Worm (Caenorhabditis elegans) whole organism, L3 larva: ENCODE data around the gene icln-1.

ENCODE experiments used
- R02D3.7 ChIP-seq: fragments of 150-350 bp; optimal IDR thresholded peaks from 2 replicates; lab custom pipeline; 2014; ENCODE audit warnings: missing biosample characterization, missing genetic modification characterization
- aly-2 ChIP-seq: fragments of 150-350 bp; optimal IDR thresholded peaks from 2 replicates; lab custom pipeline; 2014; ENCODE audit warnings: missing biosample characterization, missing genetic modification characterization
- ama-1 ChIP-seq: fragments of 150-350 bp; optimal IDR thresholded peaks from 2 replicates; lab custom pipeline; 2018
- ceh-16 ChIP-seq: sonication (generic microtip); optimal IDR thresholded peaks from 2 replicates; lab custom pipeline; 2017; ENCODE audit warnings: missing biosample characterization, missing genetic modification characterization
- ceh-28 ChIP-seq: fragments of 150-350 bp; optimal IDR thresholded peaks from 2 replicates; lab custom pipeline; 2014; ENCODE audit warnings: missing biosample characterization, missing genetic modification reagents, missing genetic modification characterization
- ceh-82 ChIP-seq: fragments of 150-350 bp; optimal IDR thresholded peaks from 2 replicates; lab custom pipeline; 2014; ENCODE audit warnings: missing biosample characterization, missing genetic modification characterization
- daf-12 ChIP-seq: fragments of 150-350 bp; optimal IDR thresholded peaks from 2 replicates; lab custom pipeline; 2014; ENCODE audit warnings: missing biosample characterization, missing genetic modification reagents, missing genetic modification characterization
- egl-27 ChIP-seq: sonication (generic microtip); optimal IDR thresholded peaks from 4 replicates; lab custom pipeline; 2017; ENCODE audit warnings: missing biosample characterization, missing genetic modification reagents, missing genetic modification characterization
- egl-5 ChIP-seq: fragments of 150-350 bp; optimal IDR thresholded peaks from 2 replicates; lab custom pipeline; 2017; ENCODE audit warnings: missing biosample characterization, missing genetic modification reagents, missing genetic modification characterization, inconsistent platforms
- elt-2 ChIP-seq: sonication (generic microtip); optimal IDR thresholded peaks from 2 replicates; lab custom pipeline; 2016; ENCODE audit warnings: missing genetic modification reagents, mild to moderate bottlenecking, missing genetic modification characterization, missing compliant biosample characterization
- elt-3 ChIP-seq, 3 experiments: fragments of 150-350 bp in 1 of 3; sonication (generic microtip) in 2 of 3; optimal IDR thresholded peaks; 2 replicates in 2 of 3; 4 replicates in 1 of 3; lab custom pipeline; 2014 to 2017; ENCODE audit warnings: missing biosample characterization in 3 of 3, missing genetic modification characterization in 3 of 3
- eor-1 ChIP-seq, 2 experiments: fragments of 150-350 bp; optimal IDR thresholded peaks; 2 replicates each; lab custom pipeline; 2014 to 2018; ENCODE audit warnings: missing biosample characterization in 2 of 2, missing genetic modification characterization in 2 of 2
- fkh-10 ChIP-seq: sonication (generic microtip); optimal IDR thresholded peaks from 2 replicates; lab custom pipeline; 2017; ENCODE audit warnings: missing biosample characterization, missing genetic modification reagents, missing genetic modification characterization
- fkh-2 ChIP-seq: fragments of 150-350 bp; optimal IDR thresholded peaks from 2 replicates; lab custom pipeline; 2014; ENCODE audit warnings: missing biosample characterization, missing genetic modification reagents, missing genetic modification characterization
- hmg-11 ChIP-seq: sonication (generic microtip); optimal IDR thresholded peaks from 2 replicates; lab custom pipeline; 2016; ENCODE audit warnings: missing genetic modification characterization, missing compliant biosample characterization
- jun-1 ChIP-seq: fragments of 150-350 bp; optimal IDR thresholded peaks from 2 replicates; lab custom pipeline; 2014; ENCODE audit warnings: missing biosample characterization, missing genetic modification reagents, missing genetic modification characterization
- lin-15B ChIP-seq: fragments of 150-350 bp; optimal IDR thresholded peaks from 2 replicates; lab custom pipeline; 2014; ENCODE audit warnings: missing biosample characterization, missing genetic modification characterization
- lin-39 ChIP-seq: fragments of 150-350 bp; optimal IDR thresholded peaks from 2 replicates; lab custom pipeline; 2018; ENCODE audit warnings: missing biosample characterization, missing genetic modification reagents, missing genetic modification characterization
- mdl-1 ChIP-seq: fragments of 150-350 bp; optimal IDR thresholded peaks from 2 replicates; lab custom pipeline; 2014; ENCODE audit warnings: missing biosample characterization, missing genetic modification characterization
- mml-1 ChIP-seq: fragments of 150-350 bp; sonication (generic microtip); optimal IDR thresholded peaks from 3 replicates; lab custom pipeline; 2014; ENCODE audit warnings: missing biosample characterization, missing genetic modification characterization
- nfya-1 ChIP-seq: sonication (generic microtip); optimal IDR thresholded peaks from 2 replicates; lab custom pipeline; 2017; ENCODE audit warnings: missing genetic modification characterization, mild to moderate bottlenecking, missing compliant biosample characterization, antibody characterized with exemption, moderate library complexity; ENCODE audit not compliant: insufficient read depth
- nhr-11 ChIP-seq: fragments of 150-350 bp; optimal IDR thresholded peaks from 2 replicates; lab custom pipeline; 2014; ENCODE audit warnings: missing biosample characterization, missing genetic modification characterization
- nhr-12 ChIP-seq: fragments of 150-350 bp; optimal IDR thresholded peaks from 2 replicates; lab custom pipeline; 2014; ENCODE audit warnings: missing biosample characterization, missing genetic modification characterization
- nhr-23 ChIP-seq: fragments of 150-350 bp; optimal IDR thresholded peaks from 2 replicates; lab custom pipeline; 2014; ENCODE audit warnings: missing biosample characterization, missing genetic modification reagents, missing genetic modification characterization
- nhr-237 ChIP-seq: fragments of 150-350 bp; optimal IDR thresholded peaks from 2 replicates; lab custom pipeline; 2014; ENCODE audit warnings: missing biosample characterization, missing genetic modification characterization
- nhr-25 ChIP-seq: sonication (generic microtip); optimal IDR thresholded peaks from 2 replicates; lab custom pipeline; 2017; ENCODE audit warnings: missing biosample characterization, missing genetic modification characterization
- nhr-28 ChIP-seq: fragments of 150-350 bp; optimal IDR thresholded peaks from 2 replicates; lab custom pipeline; 2014; ENCODE audit warnings: missing biosample characterization, missing genetic modification characterization
- nhr-43 ChIP-seq: sonication (generic microtip); optimal IDR thresholded peaks from 2 replicates; lab custom pipeline; 2016; ENCODE audit warnings: mild to moderate bottlenecking, missing genetic modification characterization, missing compliant biosample characterization; ENCODE audit not compliant: poor library complexity, severe bottlenecking
- nhr-67 ChIP-seq: fragments of 150-350 bp; optimal IDR thresholded peaks from 2 replicates; lab custom pipeline; 2014; ENCODE audit warnings: missing biosample characterization, missing genetic modification characterization
- nhr-76 ChIP-seq: fragments of 150-350 bp; sonication (generic microtip); optimal IDR thresholded peaks from 5 replicates; lab custom pipeline; 2014; ENCODE audit warnings: missing biosample characterization, missing genetic modification characterization
- nhr-77 ChIP-seq: fragments of 150-350 bp; optimal IDR thresholded peaks from 2 replicates; lab custom pipeline; 2014; ENCODE audit warnings: missing biosample characterization, missing genetic modification characterization
- pha-4 ChIP-seq: fragments of 150-350 bp; optimal IDR thresholded peaks from 2 replicates; lab custom pipeline; 2014; ENCODE audit warnings: missing biosample characterization, missing genetic modification reagents, missing genetic modification characterization
- pqm-1 ChIP-seq: fragments of 150-350 bp; optimal IDR thresholded peaks from 2 replicates; lab custom pipeline; 2017; ENCODE audit warnings: missing biosample characterization, missing genetic modification characterization, inconsistent platforms
- skn-1 ChIP-seq: fragments of 150-350 bp; optimal IDR thresholded peaks from 2 replicates; lab custom pipeline; 2014; ENCODE audit warnings: missing biosample characterization, missing genetic modification characterization
- tbx-2 ChIP-seq: sonication (generic microtip); optimal IDR thresholded peaks from 2 replicates; lab custom pipeline; 2016; ENCODE audit warnings: mild to moderate bottlenecking, missing genetic modification characterization, missing compliant biosample characterization
- unc-62 ChIP-seq: fragments of 150-350 bp; sonication (generic microtip); optimal IDR thresholded peaks from 4 replicates; lab custom pipeline; 2014; ENCODE audit warnings: missing biosample characterization, missing genetic modification reagents, missing genetic modification characterization
- zag-1 ChIP-seq: fragments of 150-350 bp; optimal IDR thresholded peaks from 2 replicates; lab custom pipeline; 2014; ENCODE audit warnings: missing biosample characterization, missing genetic modification characterization
- ztf-11 ChIP-seq: fragments of 150-350 bp; optimal IDR thresholded peaks from 2 replicates; lab custom pipeline; 2014; ENCODE audit warnings: missing biosample characterization, missing genetic modification characterization
- ztf-4 ChIP-seq: fragments of 150-350 bp; optimal IDR thresholded peaks from 2 replicates; lab custom pipeline; 2014; ENCODE audit warnings: missing biosample characterization, missing genetic modification characterization

icln-1 gene

ce11 chrIV:9121545-9121944, 26.1 kb upstream of the icln-1 start:
- TF ChIP-seq fkh-2 (tag; lab: Kevin White, UChicago) (no peak), nhr-43 (tag; lab: Kevin White, UChicago) (peak; percentile 81), zag-1 (tag; lab: Kevin White, UChicago) (no peak), nhr-67 (tag; lab: Kevin White, UChicago) (no peak), fkh-10 (GFP tag; lab: Kevin White, UChicago) (no peak), jun-1 (tag; lab: Kevin White, UChicago) (peak; percentile 36), ztf-11 (tag; lab: Kevin White, UChicago) (no peak), ztf-4 (tag; lab: Kevin White, UChicago) (no peak), elt-3 (tag; optimal IDR thresholded peaks at IDR 0.05; lab: Kevin White, UChicago) (peak in 1 of 3 experiments; percentile 29), pha-4 (peak; percentile 4), nhr-25 (peak; percentile 63), lin-15B (tag; lab: Kevin White, UChicago) (peak; percentile 31), ama-1 (lab: Kevin White, UChicago) (no peak), skn-1 (tag; lab: Kevin White, UChicago) (no peak), nhr-28 (tag; lab: Kevin White, UChicago) (no peak), aly-2 (tag; lab: Kevin White, UChicago) (no peak), lin-39 (tag; lab: Kevin White, UChicago) (no peak), mdl-1 (peak; percentile 42), elt-2 (tag; lab: Kevin White, UChicago) (no peak), egl-5 (tag; lab: Kevin White, UChicago) (peak; percentile 9), hmg-11 (tag; lab: Kevin White, UChicago) (peak; percentile 31), daf-12 (tag; lab: Kevin White, UChicago) (no peak), mml-1 (no peak), R02D3.7 (tag; lab: Kevin White, UChicago) (no peak), nhr-23 (tag; lab: Kevin White, UChicago) (peak; percentile 65), nfya-1 (peak; percentile 46)
- TF ChIP-seq, all 47 proteins: peak for 11

DNA sequence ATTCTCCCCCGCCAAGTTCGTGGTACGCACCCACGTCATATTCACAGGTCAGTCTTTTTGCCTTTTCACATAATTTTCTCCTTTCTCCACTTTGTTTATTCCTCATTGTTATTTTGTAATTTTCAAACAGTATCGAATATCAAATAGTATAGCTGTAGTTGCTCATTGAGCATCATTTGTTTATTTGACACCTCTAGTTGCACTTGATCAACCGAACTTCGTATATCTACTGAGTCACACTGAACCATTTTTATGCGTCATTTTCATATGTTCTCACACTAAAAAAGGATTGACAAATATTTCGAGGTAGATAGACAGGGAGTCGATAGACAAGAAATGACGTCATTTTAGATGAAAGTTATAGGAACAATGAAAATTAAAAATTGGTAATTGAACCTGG, 24.8 kb upstream of the icln-1 start:
- no peak for TF ChIP-seq aly-2 (tag; lab: Kevin White, UChicago)
- TF ChIP-seq nhr-25, result no peak
- no peak for TF ChIP-seq eor-1 (tag; optimal IDR thresholded peaks at IDR 0.05; lab: Kevin White, UChicago)
- TF ChIP-seq nhr-76 (tag; lab: Kevin White, UChicago), result no peak
- TF ChIP-seq nhr-67 (tag; lab: Kevin White, UChicago), result no peak
- no peak for TF ChIP-seq ztf-4 (tag; lab: Kevin White, UChicago)
- TF ChIP-seq nhr-77 (tag; lab: Kevin White, UChicago), result no peak
- no peak for TF ChIP-seq nhr-237 (tag; lab: Kevin White, UChicago)
- TF ChIP-seq hmg-11 (tag; lab: Kevin White, UChicago), result no peak
- no peak for TF ChIP-seq nhr-11
- TF ChIP-seq ceh-16 (tag; lab: Kevin White, UChicago), result no peak
- TF ChIP-seq tbx-2, result no peak
- TF ChIP-seq zag-1 (tag; lab: Kevin White, UChicago), result no peak
- TF ChIP-seq nhr-12 (tag; lab: Kevin White, UChicago), result no peak
- TF ChIP-seq fkh-2 (tag; lab: Kevin White, UChicago), result no peak
- no peak for TF ChIP-seq unc-62 (GFP tag; lab: Kevin White, UChicago)

- TF ChIP-seq skn-1 (tag; lab: Kevin White, UChicago) (no peak), nhr-67 (tag; lab: Kevin White, UChicago) (no peak), nhr-43 (tag; lab: Kevin White, UChicago) (no peak), nhr-76 (tag; lab: Kevin White, UChicago) (no peak)
- TF ChIP-seq, all 47 proteins: peak for 0
Measured at ce11 chrIV:9118792-9119191, 23.3 kb upstream of the icln-1 start, which contains the start of gene nrfl-1. nrfl-1 (plus strand) TSS chrIV:9119092.

ce11 chrIV:9118348-9118747, 22.9 kb upstream of the icln-1 start:
- TF ChIP-seq mdl-1, result no peak
- TF ChIP-seq mml-1, result no peak
- no peak for TF ChIP-seq ceh-82
- no peak for TF ChIP-seq fkh-2 (tag; lab: Kevin White, UChicago)
- TF ChIP-seq egl-5 (tag; lab: Kevin White, UChicago), result no peak
- TF ChIP-seq daf-12 (tag; lab: Kevin White, UChicago), result no peak
- TF ChIP-seq skn-1 (tag; lab: Kevin White, UChicago), result no peak
- no peak for TF ChIP-seq nhr-67 (tag; lab: Kevin White, UChicago)
- TF ChIP-seq lin-39 (tag; lab: Kevin White, UChicago), result no peak
- no peak for TF ChIP-seq nhr-43 (tag; lab: Kevin White, UChicago)
- TF ChIP-seq nhr-23 (tag; lab: Kevin White, UChicago), result no peak
- TF ChIP-seq ztf-11 (tag; lab: Kevin White, UChicago), result no peak
- no peak for TF ChIP-seq ama-1 (lab: Kevin White, UChicago)
- no peak for TF ChIP-seq ceh-28 (tag; lab: Kevin White, UChicago)
- TF ChIP-seq pqm-1, result peak; percentile 14
- peak; percentile 79 for TF ChIP-seq elt-2 (tag; lab: Kevin White, UChicago)
- no peak for TF ChIP-seq elt-3 (tag; optimal IDR thresholded peaks at IDR 0.05; lab: Kevin White, UChicago)
- no peak for TF ChIP-seq egl-27 (tag; lab: Kevin White, UChicago)
- TF ChIP-seq pha-4, result peak; percentile 31
